Worm (Caenorhabditis elegans): ENCODE data around the gene ubc-13.

DNA sequence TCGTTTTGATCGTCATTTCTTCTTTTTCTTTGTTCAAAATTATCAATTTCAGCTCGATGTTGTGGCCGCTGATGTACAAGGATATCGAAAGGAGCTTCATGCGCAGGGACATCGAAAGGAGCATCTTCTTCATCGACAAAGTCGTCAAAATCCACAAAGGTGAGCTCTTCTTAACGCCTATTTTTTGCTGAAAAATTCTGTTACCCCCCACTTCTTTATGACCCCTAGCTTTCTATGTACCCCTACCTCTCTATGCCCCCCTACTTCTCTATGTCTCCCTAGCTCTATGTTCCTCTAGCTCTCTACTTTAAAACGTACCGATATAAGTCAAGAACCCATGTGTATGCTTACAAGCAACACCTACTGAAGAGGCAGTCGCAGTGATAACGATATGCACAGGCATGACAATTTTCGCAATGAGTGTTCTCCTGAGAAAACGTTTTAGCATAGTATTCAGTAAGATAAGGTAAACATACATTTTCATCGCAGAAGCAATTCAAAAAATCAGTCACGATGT lies 27.8 kb downstream of the ubc-13 start, which contains the start of gene Y54G2A.36:
- TF ChIP-seq unc-130 (GFP tag; optimal IDR thresholded peaks at IDR 0.05) (no peak), cebp-1 (GFP tag; IDR thresholded peaks at IDR 0.05) (no peak), cebp-1 (tag; optimal IDR thresholded peaks at IDR 0.05) (no peak)
